Worm (Caenorhabditis elegans) whole organism, L4 larva: Measurements from ENCODE around the gene R05G9.5.

Source experiments
- T26A8.4 ChIP-seq: fragments of 200-800 bp; sonication (Bioruptor generic); IDR thresholded peaks from 2 replicates; pipeline ENCODE4 v1.3.6; 2022; ENCODE audit warnings: missing genetic modification characterization, missing compliant biosample characterization
- Y5F2A.4 ChIP-seq: fragments of 200-800 bp; sonication (Bioruptor generic); optimal IDR thresholded peaks from 2 replicates; lab custom pipeline; 2018; ENCODE audit warnings: mild to moderate bottlenecking, missing genetic modification characterization, missing compliant biosample characterization
- aly-2 ChIP-seq: sonication (generic microtip); optimal IDR thresholded peaks from 2 replicates; lab custom pipeline; 2018; ENCODE audit warnings: missing biosample characterization, missing genetic modification characterization
- ceh-62 ChIP-seq: sonication (generic microtip); optimal IDR thresholded peaks from 2 replicates; lab custom pipeline; 2017; ENCODE audit warnings: missing biosample characterization, missing genetic modification characterization
- ces-1 ChIP-seq: fragments of 150-350 bp; sonication (generic microtip); optimal IDR thresholded peaks from 4 replicates; lab custom pipeline; 2014; ENCODE audit warnings: missing biosample characterization, missing genetic modification reagents, missing genetic modification characterization
- egl-43 ChIP-seq: fragments of 200-800 bp; sonication (Bioruptor generic); IDR thresholded peaks from 2 replicates; pipeline ENCODE4 v1.3.6; 2022; ENCODE audit warnings: missing genetic modification reagents, missing genetic modification characterization, missing compliant biosample characterization
- fkh-10 ChIP-seq: fragments of 150-350 bp; optimal IDR thresholded peaks from 2 replicates; lab custom pipeline; 2014; ENCODE audit warnings: missing biosample characterization, missing genetic modification reagents, missing genetic modification characterization
- lin-39 ChIP-seq: fragments of 150-350 bp; optimal IDR thresholded peaks from 2 replicates; lab custom pipeline; 2014; ENCODE audit warnings: missing biosample characterization, missing genetic modification reagents, missing genetic modification characterization
- lir-3 ChIP-seq: sonication (generic microtip); optimal IDR thresholded peaks from 2 replicates; lab custom pipeline; 2016; ENCODE audit warnings: mild to moderate bottlenecking, missing genetic modification characterization, missing compliant biosample characterization
- mdl-1 ChIP-seq, 2 experiments: fragments of 150-350 bp in 1 of 2; sonication (generic microtip) in 1 of 2; optimal IDR thresholded peaks; 2 replicates each; lab custom pipeline; 2014 to 2017; ENCODE audit warnings: missing biosample characterization in 2 of 2, missing genetic modification characterization in 2 of 2
- sdz-12 ChIP-seq: fragments of 200-800 bp; sonication (Bioruptor generic); optimal IDR thresholded peaks from 2 replicates; lab custom pipeline; 2018; ENCODE audit warnings: mild to moderate bottlenecking, missing genetic modification characterization, missing compliant biosample characterization
- unc-39 ChIP-seq: sonication (generic microtip); optimal IDR thresholded peaks from 2 replicates; lab custom pipeline; 2017; ENCODE audit warnings: missing biosample characterization, missing genetic modification characterization

ce11 chrII:6475180-6475737, 24.8 kb downstream of the R05G9.5 start, which contains the start of gene T28D9.16:
- no peak for TF ChIP-seq ceh-62 (tag; lab: Kevin White, UChicago)
- no peak for TF ChIP-seq lin-39 (tag; lab: Kevin White, UChicago)
- TF ChIP-seq fkh-10 = no peak
- TF ChIP-seq mdl-1 (tag; optimal IDR thresholded peaks at IDR 0.05; lab: Kevin White, UChicago) = no peak
- TF ChIP-seq T26A8.4 (GFP tag; lab: Robert Waterston, UW) = no peak
- TF ChIP-seq egl-43 (GFP tag; lab: Robert Waterston, UW) = no peak
- no peak for TF ChIP-seq lir-3 (tag; lab: Kevin White, UChicago)
- no peak for TF ChIP-seq Y5F2A.4 (GFP tag; lab: Kevin White, UChicago)
- no peak for TF ChIP-seq unc-39 (tag; lab: Kevin White, UChicago)
- TF ChIP-seq sdz-12 (GFP tag; lab: Kevin White, UChicago) = no peak
- no peak for TF ChIP-seq aly-2
- no peak for TF ChIP-seq ces-1 (GFP tag; lab: Kevin White, UChicago)
